Fruit fly (Drosophila melanogaster) whole organism, embryonic: ENCODE results near the gene Ythdc1.

Experiments
- Atf-2 ChIP-seq: fragments of 200-800 bp; sonication (Bioruptor generic); optimal IDR thresholded peaks from 2 replicates; lab custom pipeline; 2016; ENCODE audit warnings: missing biosample characterization, missing genetic modification characterization
- B-H2 ChIP-seq: fragments of 200-800 bp; sonication (Bioruptor generic); optimal IDR thresholded peaks from 2 replicates; lab custom pipeline; 2018; ENCODE audit warnings: missing biosample characterization, mild to moderate bottlenecking, missing genetic modification characterization
- Bgb ChIP-seq: fragments of 200-800 bp; sonication (Bioruptor generic); IDR thresholded peaks from 2 replicates; pipeline ENCODE4 v1.3.6; 2022; ENCODE audit warnings: missing biosample characterization, missing genetic modification characterization; ENCODE audit not compliant: partially characterized antibody
- CG10979 ChIP-seq: fragments of 200-800 bp; sonication (Bioruptor generic); optimal IDR thresholded peaks from 2 replicates; lab custom pipeline; 2018; ENCODE audit warnings: missing biosample characterization, mild to moderate bottlenecking, missing genetic modification characterization, moderate library complexity
- CG11093 ChIP-seq: fragments of 200-800 bp; sonication (Bioruptor generic); IDR thresholded peaks from 3 replicates; pipeline ENCODE4 v1.3.6; 2022; ENCODE audit warnings: missing biosample characterization, missing genetic modification characterization
- CG13424 ChIP-seq: fragments of 200-800 bp; sonication (Bioruptor generic); optimal IDR thresholded peaks from 2 replicates; lab custom pipeline; 2019; ENCODE audit warnings: missing biosample characterization, mild to moderate bottlenecking, missing genetic modification characterization, moderate library complexity
- CG13624 ChIP-seq: fragments of 200-800 bp; sonication (Bioruptor generic); optimal IDR thresholded peaks from 2 replicates; lab custom pipeline; 2016; ENCODE audit warnings: missing biosample characterization, missing genetic modification characterization
- CG15601 ChIP-seq: fragments of 200-800 bp; sonication (Bioruptor generic); optimal IDR thresholded peaks from 3 replicates; lab custom pipeline; 2019; ENCODE audit warnings: missing biosample characterization, mild to moderate bottlenecking, missing genetic modification characterization, moderate library complexity
- CG16813 ChIP-seq: fragments of 200-800 bp; sonication (Bioruptor generic); IDR thresholded peaks from 3 replicates; pipeline ENCODE4 v1.3.6; 2022; ENCODE audit warnings: missing biosample characterization, missing genetic modification characterization; ENCODE audit not compliant: partially characterized antibody
- CG17359 ChIP-seq: fragments of 200-800 bp; sonication (Bioruptor generic); optimal IDR thresholded peaks from 3 replicates; lab custom pipeline; 2018; ENCODE audit warnings: missing biosample characterization, mild to moderate bottlenecking, missing genetic modification characterization, moderate library complexity
- CG18599 ChIP-seq: fragments of 200-800 bp; sonication (Bioruptor generic); optimal IDR thresholded peaks from 3 replicates; lab custom pipeline; 2017; ENCODE audit warnings: missing biosample characterization, missing genetic modification characterization, mild to moderate bottlenecking, moderate library complexity, missing genetic modification reagents
- CG18764 ChIP-seq: fragments of 200-800 bp; sonication (Bioruptor generic); optimal IDR thresholded peaks from 3 replicates; lab custom pipeline; 2016; ENCODE audit warnings: missing biosample characterization, missing genetic modification characterization
- CG3163 ChIP-seq: fragments of 200-800 bp; sonication (Bioruptor generic); optimal IDR thresholded peaks from 3 replicates; lab custom pipeline; 2016; ENCODE audit warnings: missing biosample characterization, missing genetic modification characterization
- CG33557 ChIP-seq: fragments of 200-800 bp; sonication (Bioruptor generic); optimal IDR thresholded peaks from 2 replicates; lab custom pipeline; 2019; ENCODE audit warnings: missing biosample characterization, mild to moderate bottlenecking, missing genetic modification characterization, moderate library complexity
- CG42726 ChIP-seq: fragments of 200-800 bp; sonication (Bioruptor generic); IDR thresholded peaks from 2 replicates; pipeline ENCODE4 v1.3.6; 2022; ENCODE audit warnings: missing biosample characterization, missing genetic modification characterization; ENCODE audit not compliant: partially characterized antibody
- CG7372 ChIP-seq: fragments of 200-800 bp; sonication (Bioruptor generic); IDR thresholded peaks from 2 replicates; pipeline ENCODE4 v1.3.6; 2022; ENCODE audit warnings: missing biosample characterization, missing genetic modification characterization
- CG7839 ChIP-seq: fragments of 200-800 bp; sonication (Bioruptor generic); optimal IDR thresholded peaks from 3 replicates; lab custom pipeline; 2018; ENCODE audit warnings: missing biosample characterization, mild to moderate bottlenecking, missing genetic modification characterization, moderate library complexity
- CG8924 ChIP-seq: fragments of 200-800 bp; optimal IDR thresholded peaks from 3 replicates; lab custom pipeline; 2019; ENCODE audit warnings: missing biosample characterization, mild to moderate bottlenecking, missing genetic modification characterization, moderate library complexity
- Dfd ChIP-seq, 2 experiments: fragments of >200 bp; optimal IDR thresholded peaks; 2 replicates each; lab custom pipeline; 2017; ENCODE audit warnings: missing biosample characterization in 2 of 2, missing genetic modification characterization in 2 of 2
- Drgx ChIP-seq: fragments of 200-800 bp; sonication (Bioruptor generic); IDR thresholded peaks from 2 replicates; pipeline ENCODE4 v1.3.6; 2022; ENCODE audit warnings: missing biosample characterization, missing genetic modification characterization
- E2f2 ChIP-seq: fragments of 200-800 bp; sonication (Bioruptor generic); IDR thresholded peaks from 2 replicates; pipeline ENCODE4 v1.3.6; 2022; ENCODE audit warnings: missing biosample characterization, missing genetic modification characterization
- Ets97D ChIP-seq: fragments of 200-800 bp; sonication (Bioruptor generic); optimal IDR thresholded peaks from 3 replicates; lab custom pipeline; 2016; ENCODE audit warnings: missing biosample characterization, missing genetic modification characterization
- HmgD ChIP-seq: fragments of 200-800 bp; sonication (Bioruptor generic); optimal IDR thresholded peaks from 3 replicates; lab custom pipeline; 2016; ENCODE audit warnings: missing biosample characterization, missing genetic modification characterization
- HmgZ ChIP-seq: fragments of 200-800 bp; sonication (Bioruptor generic); optimal IDR thresholded peaks from 2 replicates; lab custom pipeline; 2018; ENCODE audit warnings: missing biosample characterization, mild to moderate bottlenecking, missing genetic modification characterization
- Lim3 ChIP-seq: fragments of 200-800 bp; sonication (Bioruptor generic); IDR thresholded peaks from 2 replicates; pipeline ENCODE4 v1.3.6; 2022; ENCODE audit warnings: missing biosample characterization, missing genetic modification characterization
- Oli ChIP-seq: fragments of 200-800 bp; sonication (Bioruptor generic); optimal IDR thresholded peaks from 2 replicates; lab custom pipeline; 2018; ENCODE audit warnings: missing biosample characterization, mild to moderate bottlenecking, missing genetic modification characterization, moderate library complexity
- Pdp1 ChIP-seq, 2 experiments: fragments of 200-800 bp; sonication (Bioruptor generic); optimal IDR thresholded peaks; 3 replicates each; lab custom pipeline; 2016; ENCODE audit warnings: missing biosample characterization in 2 of 2, missing genetic modification characterization in 2 of 2, mild to moderate bottlenecking in 1 of 2, moderate library complexity in 1 of 2
- Stat92E ChIP-seq, 3 experiments: fragments of >200 bp in 2 of 3; fragments of 200-800 bp in 1 of 3; sonication (Bioruptor generic) in 1 of 3; optimal IDR thresholded peaks; 2 replicates each; lab custom pipeline; 2017 to 2019; ENCODE audit warnings: missing biosample characterization in 3 of 3, missing genetic modification characterization in 3 of 3, mild to moderate bottlenecking in 1 of 3, moderate library complexity in 1 of 3
- Taf1 ChIP-seq: fragments of 200-800 bp; sonication (Bioruptor generic); IDR thresholded peaks from 2 replicates; pipeline ENCODE4 v1.3.6; 2022; ENCODE audit warnings: missing biosample characterization, missing genetic modification characterization
- Xrp1 ChIP-seq: fragments of 200-800 bp; sonication (Bioruptor generic); IDR thresholded peaks from 2 replicates; pipeline ENCODE4 v1.3.6; 2022; ENCODE audit warnings: missing biosample characterization, missing genetic modification characterization
- bab2 ChIP-seq: fragments of 200-800 bp; sonication (Bioruptor generic); optimal IDR thresholded peaks from 2 replicates; lab custom pipeline; 2016; ENCODE audit warnings: missing biosample characterization, missing genetic modification characterization
- bcd ChIP-seq: fragments of 200-800 bp; sonication (Bioruptor generic); optimal IDR thresholded peaks from 2 replicates; lab custom pipeline; 2017; ENCODE audit warnings: missing biosample characterization, mild to moderate bottlenecking, missing genetic modification characterization
- bsh ChIP-seq, 2 experiments: fragments of 200-800 bp; sonication (Bioruptor generic); optimal IDR thresholded peaks; 2 replicates each; lab custom pipeline; 2017 to 2018; ENCODE audit warnings: mild to moderate bottlenecking in 2 of 2, missing biosample characterization in 2 of 2, missing genetic modification characterization in 2 of 2, moderate library complexity in 1 of 2
- caup ChIP-seq: fragments of 200-800 bp; sonication (Bioruptor generic); optimal IDR thresholded peaks from 3 replicates; lab custom pipeline; 2017; ENCODE audit warnings: missing biosample characterization, mild to moderate bottlenecking, missing genetic modification characterization, moderate library complexity; ENCODE audit not compliant: severe bottlenecking
- cg ChIP-seq: fragments of 200-800 bp; sonication (Bioruptor generic); optimal IDR thresholded peaks from 3 replicates; lab custom pipeline; 2019; ENCODE audit warnings: missing biosample characterization, mild to moderate bottlenecking, missing genetic modification characterization, moderate library complexity
- croc ChIP-seq: fragments of 200-800 bp; sonication (Bioruptor generic); conservative IDR thresholded peaks from 3 replicates; pipeline ENCODE4 v1.3.6; 2022; ENCODE audit warnings: missing biosample characterization, missing genetic modification characterization
- dpn ChIP-seq, 2 experiments: fragments of 200-800 bp; sonication (Bioruptor generic); optimal IDR thresholded peaks; 3 replicates each; lab custom pipeline; 2016; ENCODE audit warnings: missing biosample characterization in 2 of 2, missing genetic modification characterization in 2 of 2
- esg ChIP-seq: fragments of 200-800 bp; sonication (Bioruptor generic); conservative IDR thresholded peaks from 2 replicates; pipeline ENCODE4 v1.3.6; 2022; ENCODE audit warnings: missing biosample characterization, missing genetic modification characterization
- her ChIP-seq: fragments of 200-800 bp; sonication (Bioruptor generic); optimal IDR thresholded peaks from 2 replicates; lab custom pipeline; 2016; ENCODE audit warnings: missing biosample characterization, missing genetic modification characterization
- kni ChIP-seq: fragments of 200-800 bp; sonication (Bioruptor generic); optimal IDR thresholded peaks from 3 replicates; lab custom pipeline; 2017; ENCODE audit warnings: mild to moderate bottlenecking, missing biosample characterization, missing genetic modification reagents, missing genetic modification characterization
- peb ChIP-seq: fragments of 200-800 bp; sonication (Bioruptor generic); IDR thresholded peaks from 2 replicates; pipeline ENCODE4 v1.3.6; 2022; ENCODE audit warnings: missing biosample characterization, missing genetic modification characterization
- ranshi ChIP-seq: fragments of 200-800 bp; sonication (Bioruptor generic); IDR thresholded peaks from 2 replicates; pipeline ENCODE4 v1.3.6; 2022; ENCODE audit warnings: missing biosample characterization, missing genetic modification characterization
- salm ChIP-seq: fragments of 200-800 bp; sonication (Bioruptor generic); optimal IDR thresholded peaks from 2 replicates; lab custom pipeline; 2018; ENCODE audit warnings: missing biosample characterization, mild to moderate bottlenecking, missing genetic modification characterization
- seq ChIP-seq: fragments of 200-800 bp; sonication (Bioruptor generic); IDR thresholded peaks from 2 replicates; pipeline ENCODE4 v1.3.6; 2022; ENCODE audit warnings: missing biosample characterization, missing genetic modification characterization
- shn ChIP-seq: fragments of 200-800 bp; sonication (Bioruptor generic); optimal IDR thresholded peaks from 3 replicates; lab custom pipeline; 2016; ENCODE audit warnings: missing biosample characterization, missing genetic modification characterization
- sug ChIP-seq: fragments of 200-800 bp; optimal IDR thresholded peaks from 2 replicates; lab custom pipeline; 2019; ENCODE audit warnings: missing biosample characterization, mild to moderate bottlenecking, missing genetic modification characterization, moderate library complexity
- zen ChIP-seq: fragments of 200-800 bp; sonication (Bioruptor generic); optimal IDR thresholded peaks from 3 replicates; lab custom pipeline; 2018; ENCODE audit warnings: missing biosample characterization, mild to moderate bottlenecking, missing genetic modification characterization, moderate library complexity
- zf30C ChIP-seq: fragments of 200-800 bp; sonication (Bioruptor generic); optimal IDR thresholded peaks from 3 replicates; lab custom pipeline; 2018; ENCODE audit warnings: missing biosample characterization, mild to moderate bottlenecking, missing genetic modification characterization

The Ythdc1 gene

DNA sequence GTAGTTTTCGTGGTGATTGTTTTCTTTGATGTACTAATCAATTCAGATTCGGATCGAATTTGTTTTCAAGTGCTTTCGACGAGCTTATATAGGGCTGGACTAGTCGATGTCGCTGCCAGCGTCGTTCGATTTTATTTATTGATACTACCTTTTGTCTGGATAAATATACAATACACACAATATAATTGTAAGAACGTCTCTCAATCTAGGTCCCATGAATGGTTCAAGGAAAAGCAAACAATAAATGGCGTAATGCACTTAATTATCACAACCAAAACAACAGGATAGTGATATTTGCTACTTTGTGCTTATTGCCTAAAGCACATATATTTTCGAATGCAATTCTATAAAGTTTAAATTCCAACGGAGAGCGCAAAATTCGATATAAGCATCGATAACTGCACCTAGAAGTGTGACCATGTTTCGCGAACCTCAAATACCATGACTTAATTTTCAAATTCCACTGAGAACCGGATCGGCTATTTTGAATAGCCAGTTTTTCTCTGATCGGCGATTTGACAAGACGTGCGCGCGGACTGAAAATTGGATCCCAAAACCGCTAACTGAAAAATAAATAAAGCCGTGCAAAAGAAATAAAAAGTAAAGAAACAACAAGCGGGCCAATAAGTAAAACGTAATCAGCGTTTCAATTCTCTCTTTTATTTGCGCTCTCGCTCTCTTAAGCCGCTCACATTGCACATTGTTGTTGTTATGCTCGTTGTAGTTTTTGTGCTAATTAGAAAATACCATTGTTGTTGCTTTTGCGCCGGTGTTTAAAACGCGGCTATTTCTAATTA lies 37.4 kb downstream of the Ythdc1 start, which contains the start of the genes Drsl6 and kst (continued):
- TF ChIP-seq esg (no peak), bab2 (GFP tag; lab: Kevin White, UChicago) (peak; percentile 2), E2f2 (GFP tag; lab: Robert Waterston, UW) (peak; percentile 91), CG13424 (tag; lab: Kevin White, UChicago) (peak; percentile 13), Xrp1 (no peak), CG18599 (no peak), CG11093 (no peak), Ets97D (GFP tag; lab: Kevin White, UChicago) (peak; percentile 41), cg (GFP tag; lab: Kevin White, UChicago) (no peak), peb (GFP tag; lab: Robert Waterston, UW) (no peak), Taf1 (GFP tag; lab: Robert Waterston, UW) (no peak), HmgZ (peak; percentile 65), CG10979 (no peak), CG3163 (GFP tag; lab: Kevin White, UChicago) (peak; percentile 86), sug (peak; percentile 52), CG33557 (GFP tag; lab: Kevin White, UChicago) (peak; percentile 19), CG16813 (GFP tag; lab: Robert Waterston, UW) (no peak), bsh (GFP tag; optimal IDR thresholded peaks at IDR 0.05; lab: Kevin White, UChicago) (peak in 1 of 2 experiments; percentile 9), croc (GFP tag; lab: Robert Waterston, UW) (no peak), CG7839 (tag; lab: Kevin White, UChicago) (no peak), Atf-2 (GFP tag; lab: Kevin White, UChicago) (no peak), caup (peak; percentile 57), CG8924 (tag; lab: Kevin White, UChicago) (peak; percentile 39), CG17359 (tag; lab: Kevin White, UChicago) (peak; percentile 34), seq (GFP tag; lab: Robert Waterston, UW) (no peak), B-H2 (GFP tag; lab: Kevin White, UChicago) (peak; percentile 46), ranshi (GFP tag; lab: Robert Waterston, UW) (peak; percentile 37; the same call in 1 of the 2 replicates), CG18764 (GFP tag; lab: Kevin White, UChicago) (peak; percentile 10), CG15601 (peak; percentile 23), her (GFP tag; lab: Kevin White, UChicago) (peak; percentile 9), zen (peak; percentile 56), Dfd (GFP tag; optimal IDR thresholded peaks at IDR 0.05; lab: Kevin White, UChicago) (no peak), HmgD (GFP tag; lab: Kevin White, UChicago) (peak; percentile 60), salm (tag; lab: Kevin White, UChicago) (no peak), zf30C (GFP tag; lab: Kevin White, UChicago) (peak; percentile 33), Oli (no peak), dpn (GFP tag; optimal IDR thresholded peaks at IDR 0.05; lab: Kevin White, UChicago) (peak in 1 of 2 experiments; percentile 27), Pdp1 (GFP tag; optimal IDR thresholded peaks at IDR 0.05; lab: Kevin White, UChicago) (peak in 1 of 2 experiments; percentile 59), CG42726 (peak; percentile 67; the same call in 1 of the 2 replicates), Lim3 (no peak), shn (no peak), Stat92E (GFP tag; optimal IDR thresholded peaks at IDR 0.05; lab: Kevin White, UChicago) (no peak), Drgx (GFP tag; lab: Robert Waterston, UW) (peak; percentile 44; the same call in 1 of the 2 replicates), CG13624 (GFP tag; lab: Kevin White, UChicago) (peak; percentile 6), Bgb (GFP tag; lab: Robert Waterston, UW) (peak; percentile 72), bcd (GFP tag; lab: Kevin White, UChicago) (peak; percentile 24), CG7372 (GFP tag; lab: Robert Waterston, UW) (no peak), kni (peak; percentile 78)
